Worm (Caenorhabditis elegans) whole organism, young adult: ENCODE results near the gene usp-39.

ENCODE experiments used
- B0336.3 ChIP-seq: fragments of 200-800 bp; sonication (Bioruptor generic); IDR thresholded peaks from 2 replicates; pipeline ENCODE4 v1.3.6; 2022; ENCODE audit warnings: missing genetic modification characterization, missing compliant biosample characterization
- C06A6.2 ChIP-seq: fragments of 200-800 bp; sonication (Bioruptor generic); conservative IDR thresholded peaks from 2 replicates; pipeline ENCODE4 v1.3.6; 2022; ENCODE audit warnings: missing genetic modification characterization, missing compliant biosample characterization
- D2030.7 ChIP-seq: fragments of 200-800 bp; sonication (Bioruptor generic); IDR thresholded peaks from 2 replicates; pipeline ENCODE4 v1.3.6; 2022; ENCODE audit warnings: missing genetic modification reagents, missing genetic modification characterization, missing compliant biosample characterization
- F57A8.1 ChIP-seq: fragments of 200-800 bp; sonication (Bioruptor generic); optimal IDR thresholded peaks from 2 replicates; lab custom pipeline; 2018; ENCODE audit warnings: mild to moderate bottlenecking, missing genetic modification characterization, moderate library complexity, missing compliant biosample characterization
- Y95B8A.8 ChIP-seq: fragments of 200-800 bp; sonication (Bioruptor generic); IDR thresholded peaks from 2 replicates; pipeline ENCODE4 v1.3.6; 2022; ENCODE audit warnings: missing genetic modification reagents, missing genetic modification characterization, missing compliant biosample characterization
- aptf-3 ChIP-seq: fragments of 200-800 bp; sonication (Bioruptor generic); IDR thresholded peaks from 2 replicates; pipeline ENCODE4 v1.3.6; 2022; ENCODE audit warnings: missing genetic modification characterization, missing compliant biosample characterization
- athp-1 ChIP-seq: sonication (generic microtip); optimal IDR thresholded peaks from 2 replicates; lab custom pipeline; 2017; ENCODE audit warnings: mild to moderate bottlenecking, missing genetic modification characterization, missing compliant biosample characterization
- attf-5 ChIP-seq: fragments of 200-800 bp; sonication (Bioruptor generic); optimal IDR thresholded peaks from 2 replicates; lab custom pipeline; 2018; ENCODE audit warnings: mild to moderate bottlenecking, missing genetic modification characterization, missing compliant biosample characterization
- bed-2 ChIP-seq: fragments of 200-800 bp; sonication (Bioruptor generic); IDR thresholded peaks from 2 replicates; pipeline ENCODE4 v1.3.6; 2022; ENCODE audit warnings: missing genetic modification reagents, missing genetic modification characterization, missing compliant biosample characterization
- ccch-3 ChIP-seq: fragments of 200-800 bp; sonication (Bioruptor generic); optimal IDR thresholded peaks from 2 replicates; lab custom pipeline; 2018; ENCODE audit warnings: mild to moderate bottlenecking, missing genetic modification characterization, missing compliant biosample characterization
- ceh-27 ChIP-seq: fragments of 200-800 bp; sonication (Bioruptor generic); optimal IDR thresholded peaks from 2 replicates; lab custom pipeline; 2018; ENCODE audit warnings: mild to moderate bottlenecking, missing genetic modification characterization, moderate library complexity, missing compliant biosample characterization
- ceh-91 ChIP-seq: fragments of 200-800 bp; sonication (Bioruptor generic); IDR thresholded peaks from 2 replicates; pipeline ENCODE4 v1.3.6; 2022; ENCODE audit warnings: missing genetic modification reagents, missing genetic modification characterization, missing compliant biosample characterization
- chd-7 ChIP-seq: sonication (generic microtip); optimal IDR thresholded peaks from 2 replicates; lab custom pipeline; 2016; ENCODE audit warnings: mild to moderate bottlenecking, missing genetic modification characterization, moderate library complexity, missing compliant biosample characterization
- dox-1 ChIP-seq: fragments of 200-800 bp; sonication (Bioruptor generic); IDR thresholded peaks from 2 replicates; pipeline ENCODE4 v1.3.6; 2022; ENCODE audit warnings: missing genetic modification reagents, missing genetic modification characterization, missing compliant biosample characterization
- dpl-1 ChIP-seq: fragments of 150-350 bp; optimal IDR thresholded peaks from 2 replicates; lab custom pipeline; 2014; ENCODE audit warnings: missing biosample characterization, missing genetic modification reagents, missing genetic modification characterization
- ekl-4 ChIP-seq: fragments of 200-800 bp; sonication (Bioruptor generic); IDR thresholded peaks from 2 replicates; pipeline ENCODE4 v1.3.6; 2022; ENCODE audit warnings: missing genetic modification reagents, missing genetic modification characterization, missing compliant biosample characterization
- hmg-1.2 ChIP-seq: fragments of 200-800 bp; sonication (Bioruptor generic); IDR thresholded peaks from 2 replicates; pipeline ENCODE4 v1.3.6; 2022; ENCODE audit warnings: missing genetic modification reagents, missing genetic modification characterization, missing compliant biosample characterization
- hrde-1 ChIP-seq: sonication (generic microtip); optimal IDR thresholded peaks from 2 replicates; lab custom pipeline; 2016; ENCODE audit warnings: missing genetic modification characterization, mild to moderate bottlenecking, missing compliant biosample characterization, moderate library complexity, missing genotype, missing genetic modification reagents, borderline replicate concordance
- lag-1 ChIP-seq: fragments of 200-800 bp; sonication (Bioruptor generic); IDR thresholded peaks from 2 replicates; pipeline ENCODE4 v1.3.6; 2022; ENCODE audit warnings: missing genetic modification reagents, missing genetic modification characterization, missing compliant biosample characterization
- lsl-1 ChIP-seq: fragments of 200-800 bp; sonication (Bioruptor generic); optimal IDR thresholded peaks from 2 replicates; lab custom pipeline; 2018; ENCODE audit warnings: mild to moderate bottlenecking, missing genetic modification characterization, moderate library complexity, missing compliant biosample characterization
- nfya-1 ChIP-seq: sonication (generic microtip); optimal IDR thresholded peaks from 2 replicates; lab custom pipeline; 2017; ENCODE audit warnings: antibody characterized with exemption, missing compliant biosample characterization, missing genetic modification characterization, borderline replicate concordance; ENCODE audit not compliant: insufficient read depth
- nfyb-1 ChIP-seq: fragments of 200-800 bp; sonication (Bioruptor generic); IDR thresholded peaks from 2 replicates; pipeline ENCODE4 v1.3.6; 2022; ENCODE audit warnings: missing genetic modification reagents, missing genetic modification characterization, missing compliant biosample characterization
- pbrm-1 ChIP-seq: fragments of 200-800 bp; sonication (Bioruptor generic); IDR thresholded peaks from 2 replicates; pipeline ENCODE4 v1.3.6; 2022; ENCODE audit warnings: missing genetic modification reagents, missing genetic modification characterization, missing compliant biosample characterization
- sdz-38 ChIP-seq: sonication (generic microtip); optimal IDR thresholded peaks from 2 replicates; lab custom pipeline; 2016; ENCODE audit warnings: missing genotype, missing genetic modification characterization, missing compliant biosample characterization
- sptf-2 ChIP-seq: fragments of 200-800 bp; sonication (Bioruptor generic); optimal IDR thresholded peaks from 2 replicates; lab custom pipeline; 2018; ENCODE audit warnings: mild to moderate bottlenecking, missing genetic modification characterization, missing compliant biosample characterization
- xnd-1 ChIP-seq: sonication (generic microtip); optimal IDR thresholded peaks from 2 replicates; lab custom pipeline; 2016; ENCODE audit warnings: missing genotype, missing genetic modification reagents, missing genetic modification characterization, missing compliant biosample characterization
- zfh-2 ChIP-seq: fragments of 200-800 bp; sonication (Bioruptor generic); conservative IDR thresholded peaks from 2 replicates; pipeline ENCODE4 v1.3.6; 2022; ENCODE audit warnings: missing genetic modification reagents, missing genetic modification characterization, missing compliant biosample characterization
- ztf-25 ChIP-seq: fragments of 200-800 bp; sonication (Bioruptor generic); IDR thresholded peaks from 2 replicates; pipeline ENCODE4 v1.3.6; 2022; ENCODE audit warnings: missing genetic modification reagents, missing genetic modification characterization, missing compliant biosample characterization
- ztf-6 ChIP-seq: fragments of 200-800 bp; sonication (Bioruptor generic); IDR thresholded peaks from 2 replicates; pipeline ENCODE4 v1.3.6; 2022; ENCODE audit warnings: missing genetic modification reagents, missing genetic modification characterization, missing compliant biosample characterization

Gene usp-39

DNA sequence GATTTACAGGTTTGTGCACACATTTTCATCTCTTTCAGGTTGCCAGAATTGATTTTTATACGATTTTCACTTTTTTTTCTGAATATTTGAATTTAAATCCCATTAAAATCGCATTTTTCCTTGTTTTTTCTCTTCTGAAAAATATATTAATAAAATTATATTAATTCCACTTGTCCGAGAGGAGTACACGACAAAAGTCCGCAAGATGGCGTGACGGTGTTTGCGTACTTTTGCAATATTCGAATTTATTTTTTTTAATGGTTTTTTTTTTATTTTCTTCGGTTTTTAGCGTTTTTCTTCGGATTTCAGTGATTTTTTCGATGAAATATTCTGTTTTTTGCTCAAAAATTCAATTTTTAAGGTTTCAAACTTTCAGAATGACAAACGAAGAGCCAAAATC is at the start of gene usp-39 (continued):
- TF ChIP-seq aptf-3 (GFP tag; lab: Robert Waterston, UW) (no peak), D2030.7 (peak; percentile 60)
- TF ChIP-seq, all 124 proteins: peak for 31

DNA sequence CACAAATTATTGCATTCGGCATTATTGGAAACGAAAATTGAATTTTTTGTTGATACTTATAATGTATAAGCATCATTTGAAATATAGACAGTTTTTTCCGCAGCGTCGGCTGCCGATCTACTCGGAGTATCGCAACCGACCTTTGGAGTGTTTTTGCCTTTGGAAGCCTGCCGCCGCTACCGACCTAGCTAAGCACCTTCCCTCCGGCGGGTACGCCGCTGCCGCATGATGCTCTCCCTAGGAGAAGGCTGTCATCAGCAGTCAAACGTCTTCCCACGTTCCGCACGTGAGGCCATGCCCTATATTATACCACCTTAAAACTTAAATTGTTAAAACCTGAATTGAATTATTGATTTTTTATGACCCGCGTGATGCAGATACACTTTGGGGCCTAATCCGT is 46.6 kb upstream of the usp-39 start:
- TF ChIP-seq zfh-2 (GFP tag; lab: Robert Waterston, UW) (peak; percentile 69), lag-1 (no peak)

DNA sequence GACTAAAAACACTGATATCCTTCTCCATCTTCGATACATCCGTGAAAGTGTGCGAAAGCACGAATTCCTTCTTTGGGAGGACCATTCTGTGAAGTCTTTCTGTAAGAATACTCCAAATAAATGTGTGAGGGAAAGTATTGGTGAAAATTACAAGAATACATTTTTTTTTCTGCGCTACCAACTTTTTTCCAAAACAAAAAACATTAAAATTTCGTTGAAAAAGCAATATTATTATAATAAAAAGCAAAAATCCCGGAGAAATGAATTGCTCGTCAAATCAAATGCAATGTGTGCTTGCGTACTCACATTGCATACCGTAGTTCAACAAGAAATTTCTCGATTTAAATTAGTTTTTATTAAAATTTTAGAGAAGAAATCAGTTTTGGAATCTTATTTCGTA is 43.1 kb upstream of the usp-39 start, which contains the start of gene bath-13:
Gene bath-13 (minus strand): TSS at position 101 of the 400 bp plus-strand sequence.
- TF ChIP-seq bed-2 (GFP tag; lab: Robert Waterston, UW) (no peak), ceh-91 (GFP tag; lab: Robert Waterston, UW) (no peak), lsl-1 (no peak), ccch-3 (GFP tag; lab: Kevin White, UChicago) (no peak), chd-7 (tag; lab: Kevin White, UChicago) (no peak), ceh-27 (no peak), dox-1 (GFP tag; lab: Robert Waterston, UW) (no peak), sdz-38 (tag; lab: Kevin White, UChicago) (no peak), pbrm-1 (GFP tag; lab: Robert Waterston, UW) (no peak)

DNA sequence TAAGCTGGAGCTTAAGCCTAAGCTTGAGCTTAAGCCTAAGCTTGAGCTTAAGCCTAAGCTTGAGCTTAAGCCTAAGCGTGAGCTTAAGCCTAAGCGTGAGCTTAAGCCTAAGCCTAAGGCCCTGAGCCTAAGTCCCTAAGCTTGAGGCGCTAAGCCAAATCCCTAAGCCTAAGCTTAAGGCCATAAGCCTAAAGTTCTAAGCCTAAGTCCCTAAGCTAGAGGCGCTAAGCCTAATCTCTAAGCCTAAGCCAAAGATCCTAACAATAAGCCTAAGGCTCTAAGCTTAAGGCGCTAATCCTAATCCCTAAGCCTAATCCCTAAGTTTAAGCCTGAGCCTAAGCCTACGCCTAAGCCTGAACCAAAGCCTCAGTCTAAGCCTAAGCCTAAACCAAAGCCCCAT is 39.4 kb upstream of the usp-39 start:
- TF ChIP-seq nfyb-1 (GFP tag; lab: Robert Waterston, UW) (no peak), ztf-25 (GFP tag; lab: Robert Waterston, UW) (no peak), hrde-1 (no peak), xnd-1 (tag; lab: Kevin White, UChicago) (no peak), attf-5 (GFP tag; lab: Kevin White, UChicago) (no peak)
- TF ChIP-seq, all 124 proteins: peak for 0

DNA sequence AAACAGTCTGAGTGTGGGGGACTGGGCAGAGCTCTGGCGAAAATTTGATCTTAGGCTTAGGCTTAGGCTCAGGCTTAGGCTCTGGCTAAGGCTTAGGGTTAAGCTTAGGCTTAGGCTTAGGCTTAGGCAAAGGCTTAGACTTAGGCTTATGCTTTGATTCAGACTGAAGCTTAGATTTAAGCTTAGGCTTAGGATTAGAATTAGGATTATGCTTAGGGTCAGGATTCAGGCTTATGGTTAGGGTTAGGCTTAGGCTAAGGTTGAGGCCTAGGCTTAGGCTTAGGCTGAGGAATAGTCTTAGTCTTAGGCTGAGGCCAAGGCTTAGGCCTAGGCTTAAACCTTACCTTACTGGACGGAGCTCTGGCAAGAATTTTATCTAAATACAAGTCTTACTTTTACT is 38.2 kb upstream of the usp-39 start:
- no peak for TF ChIP-seq C06A6.2 (GFP tag; lab: Robert Waterston, UW)
- TF ChIP-seq ztf-6 (GFP tag; lab: Robert Waterston, UW) = no peak
- no peak for TF ChIP-seq pbrm-1 (GFP tag; lab: Robert Waterston, UW)
- TF ChIP-seq F57A8.1 (GFP tag; lab: Kevin White, UChicago) = no peak
- TF ChIP-seq B0336.3 (GFP tag; lab: Robert Waterston, UW) = no peak
- TF ChIP-seq nfya-1 (tag; lab: Kevin White, UChicago) = no peak
- TF ChIP-seq attf-5 (GFP tag; lab: Kevin White, UChicago) = no peak
- no peak for TF ChIP-seq athp-1 (tag; lab: Kevin White, UChicago)
- TF ChIP-seq, all 124 proteins: peak for 0

DNA sequence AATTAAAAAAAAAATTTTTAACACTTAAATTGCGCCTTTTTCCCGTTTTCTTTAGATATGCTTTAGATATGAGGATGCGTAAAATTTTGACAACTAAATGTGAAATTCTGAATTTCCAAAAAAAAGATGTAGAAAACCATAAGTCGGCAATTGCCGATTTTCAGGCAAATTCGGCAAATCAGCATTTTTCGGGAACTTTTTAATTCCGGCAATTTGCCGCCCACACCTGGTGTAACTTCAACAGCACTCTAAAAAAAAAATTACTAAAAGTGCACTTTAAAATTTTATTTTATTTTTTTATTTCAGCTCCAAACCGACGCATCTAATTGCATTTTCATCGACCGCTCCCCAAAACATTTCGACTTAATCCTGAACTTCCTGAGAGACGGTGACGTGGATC is 34.6 kb upstream of the usp-39 start, which contains the start of gene K02F6.6:
Gene K02F6.6 (plus strand): TSS at position 301 of the 400 bp plus-strand sequence.
- TF ChIP-seq lsl-1 = no peak
- no peak for TF ChIP-seq Y95B8A.8
- TF ChIP-seq sdz-38 (tag; lab: Kevin White, UChicago) = no peak
- TF ChIP-seq pbrm-1 (GFP tag; lab: Robert Waterston, UW) = no peak
- no peak for TF ChIP-seq sptf-2
- no peak for TF ChIP-seq ceh-27
- TF ChIP-seq ekl-4 (GFP tag; lab: Robert Waterston, UW) = no peak
- TF ChIP-seq hmg-1.2 (GFP tag; lab: Robert Waterston, UW) = no peak
- TF ChIP-seq dpl-1 (GFP tag; lab: Kevin White, UChicago) = no peak
